Worm (Caenorhabditis elegans) whole organism, L2 larva: Measurements from ENCODE around the gene sptl-1.

Experiments
- lin-39 ChIP-seq: fragments of 150-350 bp; optimal IDR thresholded peaks from 2 replicates; lab custom pipeline; 2014; ENCODE audit warnings: missing biosample characterization, missing genetic modification reagents, missing genetic modification characterization
- nhr-10 ChIP-seq: sonication (generic microtip); optimal IDR thresholded peaks from 2 replicates; lab custom pipeline; 2017; ENCODE audit warnings: missing biosample characterization, missing genetic modification characterization
- unc-39 ChIP-seq: fragments of 150-350 bp; optimal IDR thresholded peaks from 2 replicates; lab custom pipeline; 2014; ENCODE audit warnings: missing biosample characterization, missing genetic modification characterization

DNA sequence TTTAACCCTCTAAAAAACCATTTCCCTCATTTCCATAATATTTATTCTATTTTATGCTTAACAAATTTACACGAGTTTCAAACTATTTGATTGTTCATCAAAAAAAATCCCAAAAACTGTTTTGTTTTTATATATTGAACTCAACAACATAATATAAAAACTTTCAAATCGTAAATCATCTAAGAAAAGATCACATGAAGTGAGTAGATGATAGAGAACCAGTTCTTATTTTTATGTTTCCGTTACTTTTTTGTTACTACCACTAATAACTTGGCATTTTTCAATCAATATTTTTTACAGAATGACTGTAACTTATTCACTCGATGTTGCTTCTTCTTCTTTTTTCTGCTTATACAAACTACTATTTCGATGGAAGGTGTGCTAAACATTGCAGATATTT, 38.8 kb upstream of the sptl-1 start, which contains the start of gene best-3:
- TF ChIP-seq nhr-10 (no peak), unc-39 (no peak), lin-39 (tag; lab: Kevin White, UChicago) (no peak)
